Worm (Caenorhabditis elegans): ENCODE data around the gene set-4.

The set-4 gene

DNA sequence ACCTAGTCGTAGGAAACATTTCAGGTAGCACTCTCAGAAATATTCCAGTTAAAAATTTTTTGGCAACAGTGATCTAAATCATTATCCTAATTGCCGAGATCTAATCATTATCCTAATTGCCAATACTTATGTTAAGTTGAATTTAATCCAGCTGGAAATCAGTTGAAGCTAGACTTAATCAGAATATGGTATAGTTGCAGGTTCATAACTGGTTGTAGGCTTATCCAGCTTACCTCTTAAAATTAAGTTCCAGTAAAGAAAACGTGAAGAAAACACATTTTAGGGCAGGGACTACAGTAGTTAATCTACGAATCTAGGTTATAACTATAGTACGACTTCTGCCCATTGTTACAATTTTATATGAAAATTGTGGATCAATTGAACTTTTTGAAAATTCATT lies 45.6 kb upstream of the set-4 start:
- TF ChIP-seq sem-2 (GFP tag; optimal IDR thresholded peaks at IDR 0.05) (no peak), unc-39 (tag; optimal IDR thresholded peaks at IDR 0.05) (no peak), nhr-28 (tag; optimal IDR thresholded peaks at IDR 0.05) (no peak), mab-5 (tag; optimal IDR thresholded peaks at IDR 0.05) (no peak), lsy-2 (tag; optimal IDR thresholded peaks at IDR 0.05) (no peak), ceh-83 (GFP tag; optimal IDR thresholded peaks at IDR 0.05) (no peak), mep-1 (tag; optimal IDR thresholded peaks at IDR 0.05) (no peak), nhr-237 (tag; optimal IDR thresholded peaks at IDR 0.05) (no peak), flh-1 (GFP tag; optimal IDR thresholded peaks at IDR 0.05) (no peak), sptf-1 (tag; optimal IDR thresholded peaks at IDR 0.05) (no peak), cnd-1 (tag; optimal IDR thresholded peaks at IDR 0.05) (no peak), ham-2 (GFP tag; optimal IDR thresholded peaks at IDR 0.05) (no peak), elt-1 (tag; optimal IDR thresholded peaks at IDR 0.05; ENCODE audit: borderline replicate concordance, insufficient read depth) (no peak), lin-13 (tag; optimal IDR thresholded peaks at IDR 0.05) (no peak), ztf-11 (tag; optimal IDR thresholded peaks at IDR 0.05) (no peak), hlh-1 (tag; optimal IDR thresholded peaks at IDR 0.05) (no peak), lin-32 (GFP tag; optimal IDR thresholded peaks at IDR 0.05) (no peak), snpc-4 (tag; optimal IDR thresholded peaks at IDR 0.05) (no peak), mls-2 (tag; optimal IDR thresholded peaks at IDR 0.05) (no peak), M03D4.4 (tag; optimal IDR thresholded peaks at IDR 0.05) (no peak)

DNA sequence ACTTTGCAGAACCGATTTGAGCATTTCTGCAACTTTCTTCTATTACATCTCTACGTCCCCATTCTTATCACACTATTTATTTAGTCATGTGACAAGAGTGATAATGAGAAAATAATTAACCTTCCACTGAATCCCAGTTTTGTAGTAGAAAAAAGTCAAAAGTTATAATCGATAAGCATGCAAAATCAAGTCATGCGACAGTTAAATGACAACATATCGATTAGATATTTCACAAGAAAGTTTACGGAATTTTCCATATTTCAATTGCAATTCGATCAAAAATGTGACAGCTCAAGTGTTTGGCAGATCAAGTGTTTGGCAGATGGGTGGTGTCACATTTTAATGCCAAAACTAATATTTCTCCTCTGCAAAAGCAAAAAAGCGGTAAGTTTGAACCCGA lies 43.5 kb upstream of the set-4 start:
- TF ChIP-seq lin-32 (GFP tag; optimal IDR thresholded peaks at IDR 0.05) (no peak), sem-2 (GFP tag; optimal IDR thresholded peaks at IDR 0.05) (no peak), nhr-237 (tag; optimal IDR thresholded peaks at IDR 0.05) (no peak), pha-4 (tag; optimal IDR thresholded peaks at IDR 0.05) (no peak), mab-5 (tag; optimal IDR thresholded peaks at IDR 0.05) (no peak), mep-1 (tag; optimal IDR thresholded peaks at IDR 0.05) (no peak), ham-2 (GFP tag; optimal IDR thresholded peaks at IDR 0.05) (no peak), hlh-1 (tag; optimal IDR thresholded peaks at IDR 0.05) (no peak), flh-1 (GFP tag; optimal IDR thresholded peaks at IDR 0.05) (no peak), unc-39 (tag; optimal IDR thresholded peaks at IDR 0.05) (no peak), cnd-1 (tag; optimal IDR thresholded peaks at IDR 0.05) (no peak), ces-1 (GFP tag; optimal IDR thresholded peaks at IDR 0.05) (no peak), ceh-39 (tag; optimal IDR thresholded peaks at IDR 0.05) (no peak), elt-3 (tag; optimal IDR thresholded peaks at IDR 0.05) (no peak), unc-120 (tag; optimal IDR thresholded peaks at IDR 0.05; ENCODE audit: poor library complexity, severe bottlenecking) (no peak)

DNA sequence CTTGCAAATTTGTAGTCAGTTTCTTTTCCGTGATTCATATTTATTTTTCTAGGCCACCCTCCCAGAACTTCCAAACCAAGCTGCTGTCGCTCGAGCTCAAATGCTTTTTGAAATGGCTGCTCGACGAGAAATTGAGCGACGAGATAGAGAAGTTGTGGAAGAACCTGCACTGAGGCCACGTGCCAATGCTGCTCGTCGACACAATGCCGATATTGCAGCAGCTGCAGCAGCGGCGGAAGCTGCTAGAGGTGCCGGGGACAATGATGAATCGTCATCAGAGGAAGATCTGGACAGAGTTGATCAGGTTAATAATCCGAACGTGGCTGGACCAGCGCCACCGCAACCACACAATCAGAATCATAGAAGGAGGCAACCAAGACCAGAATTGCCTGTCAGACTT lies 42.2 kb upstream of the set-4 start:
- no peak for TF ChIP-seq nhr-76 (tag; optimal IDR thresholded peaks at IDR 0.05)
- no peak for TF ChIP-seq tbx-8 (GFP tag; optimal IDR thresholded peaks at IDR 0.05)
- TF ChIP-seq unc-62 (GFP tag; optimal IDR thresholded peaks at IDR 0.05), result no peak
- TF ChIP-seq snpc-4 (tag; optimal IDR thresholded peaks at IDR 0.05), result no peak
- no peak for TF ChIP-seq elt-3 (tag; optimal IDR thresholded peaks at IDR 0.05)
- TF ChIP-seq unc-39 (tag; optimal IDR thresholded peaks at IDR 0.05), result no peak
- TF ChIP-seq sptf-1 (tag; optimal IDR thresholded peaks at IDR 0.05), result no peak
- TF ChIP-seq ceh-39 (tag; optimal IDR thresholded peaks at IDR 0.05), result no peak
- TF ChIP-seq pha-4 (tag; optimal IDR thresholded peaks at IDR 0.05), result no peak
- no peak for TF ChIP-seq ces-1 (GFP tag; optimal IDR thresholded peaks at IDR 0.05)
- TF ChIP-seq nhr-28 (tag; optimal IDR thresholded peaks at IDR 0.05), result no peak
- no peak for TF ChIP-seq ztf-11 (tag; optimal IDR thresholded peaks at IDR 0.05)
- TF ChIP-seq bed-3 (GFP tag; optimal IDR thresholded peaks at IDR 0.05), result no peak
- TF ChIP-seq mep-1 (tag; optimal IDR thresholded peaks at IDR 0.05), result no peak
- no peak for TF ChIP-seq elt-1 (tag; optimal IDR thresholded peaks at IDR 0.05; ENCODE audit: borderline replicate concordance, insufficient read depth)

DNA sequence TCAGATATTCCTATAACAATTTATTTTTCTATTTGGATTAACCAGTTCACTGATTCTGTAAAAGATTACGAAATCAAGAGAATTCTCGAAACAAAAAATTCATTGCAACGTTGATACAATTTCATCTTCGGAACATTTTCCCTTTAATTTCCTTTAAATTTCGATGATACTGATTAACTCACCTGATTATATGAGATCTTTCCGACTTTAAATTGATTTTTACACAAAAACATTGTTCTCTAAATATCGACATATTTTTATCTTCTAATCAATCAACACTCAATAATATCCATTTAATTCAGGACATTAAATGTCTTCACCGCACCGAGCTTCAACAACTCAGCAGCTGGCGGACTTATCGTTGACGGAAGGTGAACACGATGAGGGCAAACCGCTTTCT lies 39.9 kb upstream of the set-4 start, which contains the start of gene lin-23:
Gene lin-23 (plus strand): TSS at position 301 of the 400 bp plus-strand sequence.
- TF ChIP-seq ham-2 (GFP tag; optimal IDR thresholded peaks at IDR 0.05) (no peak), mls-2 (tag; optimal IDR thresholded peaks at IDR 0.05) (no peak), lsy-2 (tag; optimal IDR thresholded peaks at IDR 0.05) (no peak), elt-1 (tag; optimal IDR thresholded peaks at IDR 0.05; ENCODE audit: borderline replicate concordance, insufficient read depth) (no peak), nhr-2 (tag; optimal IDR thresholded peaks at IDR 0.05) (no peak), bed-3 (GFP tag; optimal IDR thresholded peaks at IDR 0.05) (no peak), lin-32 (GFP tag; optimal IDR thresholded peaks at IDR 0.05) (no peak), nhr-76 (tag; optimal IDR thresholded peaks at IDR 0.05) (no peak), ces-1 (GFP tag; optimal IDR thresholded peaks at IDR 0.05) (no peak), zip-8 (tag; optimal IDR thresholded peaks at IDR 0.05) (no peak), unc-120 (tag; optimal IDR thresholded peaks at IDR 0.05; ENCODE audit: poor library complexity, severe bottlenecking) (no peak), ceh-39 (tag; optimal IDR thresholded peaks at IDR 0.05) (no peak), unc-62 (GFP tag; optimal IDR thresholded peaks at IDR 0.05) (no peak), sptf-1 (tag; optimal IDR thresholded peaks at IDR 0.05) (no peak), unc-39 (tag; optimal IDR thresholded peaks at IDR 0.05) (no peak), nhr-12 (tag; optimal IDR thresholded peaks at IDR 0.05) (no peak), ceh-43 (GFP tag; optimal IDR thresholded peaks at IDR 0.05) (no peak), snpc-4 (tag; optimal IDR thresholded peaks at IDR 0.05) (no peak), ztf-11 (tag; optimal IDR thresholded peaks at IDR 0.05) (no peak), drap-1 (GFP tag; optimal IDR thresholded peaks at IDR 0.05) (no peak)
